Worm (Caenorhabditis elegans) whole organism, L1 larva: ENCODE data around the gene srw-68.
A peak's percentile ranks its signal among the peaks of the same experiment; 100 is the strongest.

Source experiments
- C04F5.9 ChIP-seq: sonication (generic microtip); optimal IDR thresholded peaks from 2 replicates; lab custom pipeline; 2016; ENCODE audit warnings: missing genetic modification characterization, missing compliant biosample characterization
- C34B4.2 ChIP-seq: sonication (generic microtip); optimal IDR thresholded peaks from 2 replicates; lab custom pipeline; 2017; ENCODE audit warnings: mild to moderate bottlenecking, missing genetic modification characterization, missing compliant biosample characterization
- F16B12.6 ChIP-seq: fragments of 150-350 bp; optimal IDR thresholded peaks from 2 replicates; lab custom pipeline; 2014; ENCODE audit warnings: missing biosample characterization, missing genetic modification characterization
- aha-1 ChIP-seq: fragments of 150-350 bp; optimal IDR thresholded peaks from 2 replicates; lab custom pipeline; 2014; ENCODE audit warnings: missing biosample characterization, missing genetic modification characterization
- alr-1 ChIP-seq: fragments of 200-800 bp; sonication (Bioruptor generic); optimal IDR thresholded peaks from 2 replicates; lab custom pipeline; 2018; ENCODE audit warnings: borderline replicate concordance, mild to moderate bottlenecking, missing genetic modification characterization, missing compliant biosample characterization
- aly-2 ChIP-seq: fragments of 150-350 bp; optimal IDR thresholded peaks from 2 replicates; lab custom pipeline; 2014; ENCODE audit warnings: missing biosample characterization, missing genetic modification characterization
- ama-1 ChIP-seq: fragments of 150-350 bp; optimal IDR thresholded peaks from 2 replicates; lab custom pipeline; 2014
- blmp-1 ChIP-seq: fragments of 150-350 bp; optimal IDR thresholded peaks from 2 replicates; lab custom pipeline; 2014; ENCODE audit warnings: missing biosample characterization, missing genetic modification characterization
- ceh-63 ChIP-seq: fragments of 200-800 bp; sonication (Bioruptor generic); optimal IDR thresholded peaks from 2 replicates; lab custom pipeline; 2018; ENCODE audit warnings: mild to moderate bottlenecking, missing genetic modification characterization, missing compliant biosample characterization
- ceh-82 ChIP-seq, 3 experiments: fragments of 150-350 bp in 1 of 3; sonication (generic microtip) in 2 of 3; optimal IDR thresholded peaks; 2 replicates each; lab custom pipeline; 2014 to 2017; ENCODE audit warnings: missing biosample characterization in 3 of 3, missing genetic modification characterization in 3 of 3
- ces-1 ChIP-seq: fragments of 150-350 bp; optimal IDR thresholded peaks from 2 replicates; lab custom pipeline; 2014; ENCODE audit warnings: missing biosample characterization, missing genetic modification reagents, missing genetic modification characterization
- dpl-1 ChIP-seq, 3 experiments: fragments of 150-350 bp in 2 of 3; sonication (generic microtip) in 1 of 3; optimal IDR thresholded peaks; 2 replicates each; lab custom pipeline; 2014 to 2017; ENCODE audit warnings: missing biosample characterization in 3 of 3, missing genetic modification characterization in 3 of 3, missing genetic modification reagents in 3 of 3
- efl-1 ChIP-seq, 4 experiments: fragments of 150-350 bp; optimal IDR thresholded peaks in 3 of 4; peaks in 1 of 4; 1 replicate in 1 of 4; 2 replicates in 3 of 4; lab custom pipeline; 2014; ENCODE audit warnings: missing biosample characterization in 2 of 4, missing genetic modification characterization in 2 of 4, missing genetic modification reagents in 2 of 4
- egl-27 ChIP-seq, 2 experiments: fragments of 150-350 bp in 1 of 2; sonication (generic microtip); optimal IDR thresholded peaks; 3 replicates each; lab custom pipeline; 2017 to 2018; ENCODE audit warnings: missing biosample characterization in 2 of 2, missing genetic modification characterization in 2 of 2, missing genetic modification reagents in 2 of 2
- elt-3 ChIP-seq, 6 experiments: fragments of 150-350 bp in 1 of 6; sonication (generic microtip); optimal IDR thresholded peaks; 2 replicates each; lab custom pipeline; 2017 to 2018; ENCODE audit warnings: missing biosample characterization in 6 of 6, missing genetic modification characterization in 6 of 6, inconsistent platforms in 1 of 6
- ets-5 ChIP-seq: fragments of 200-800 bp; sonication (Bioruptor generic); IDR thresholded peaks from 2 replicates; pipeline ENCODE4 v1.3.6; 2022; ENCODE audit warnings: missing genetic modification characterization, missing compliant biosample characterization
- fkh-10 ChIP-seq: sonication (generic microtip); optimal IDR thresholded peaks from 2 replicates; lab custom pipeline; 2017; ENCODE audit warnings: missing biosample characterization, missing genetic modification reagents, missing genetic modification characterization
- fkh-4 ChIP-seq: sonication (generic microtip); optimal IDR thresholded peaks from 2 replicates; lab custom pipeline; 2016; ENCODE audit warnings: missing compliant biosample characterization, missing genetic modification characterization, borderline replicate concordance
- fos-1 ChIP-seq: fragments of 150-350 bp; optimal IDR thresholded peaks from 2 replicates; lab custom pipeline; 2014; ENCODE audit warnings: missing biosample characterization, missing genetic modification characterization
- grh-1 ChIP-seq: fragments of 200-800 bp; sonication (Bioruptor generic); IDR thresholded peaks from 2 replicates; pipeline ENCODE4 v1.3.6; 2022; ENCODE audit warnings: missing genetic modification reagents, missing genetic modification characterization, missing compliant biosample characterization
- hlh-4 ChIP-seq: sonication (generic microtip); optimal IDR thresholded peaks from 2 replicates; lab custom pipeline; 2016; ENCODE audit warnings: mild to moderate bottlenecking, missing genetic modification characterization, missing compliant biosample characterization
- isw-1 ChIP-seq: fragments of 200-800 bp; sonication (Bioruptor generic); IDR thresholded peaks from 2 replicates; pipeline ENCODE4 v1.3.6; 2022; ENCODE audit warnings: missing genetic modification characterization, missing compliant biosample characterization
- jun-1 ChIP-seq: fragments of 150-350 bp; optimal IDR thresholded peaks from 2 replicates; lab custom pipeline; 2014; ENCODE audit warnings: missing biosample characterization, missing genetic modification reagents, missing genetic modification characterization
- lin-13 ChIP-seq: fragments of 150-350 bp; optimal IDR thresholded peaks from 2 replicates; lab custom pipeline; 2014; ENCODE audit warnings: missing biosample characterization, missing genetic modification reagents, missing genetic modification characterization
- lin-14 ChIP-seq: fragments of 200-800 bp; sonication (Bioruptor generic); optimal IDR thresholded peaks from 2 replicates; lab custom pipeline; 2018; ENCODE audit warnings: mild to moderate bottlenecking, missing genetic modification characterization, moderate library complexity, missing compliant biosample characterization
- lin-35 ChIP-seq, 2 experiments: fragments of 150-350 bp; optimal IDR thresholded peaks; 2 replicates each; lab custom pipeline; 2014; ENCODE audit warnings: missing biosample characterization in 2 of 2, missing genetic modification characterization in 2 of 2, missing genetic modification reagents in 2 of 2
- lin-39 ChIP-seq: fragments of 150-350 bp; optimal IDR thresholded peaks from 2 replicates; lab custom pipeline; 2014; ENCODE audit warnings: missing biosample characterization, missing genetic modification reagents, missing genetic modification characterization
- lsy-2 ChIP-seq, 2 experiments: fragments of 150-350 bp; optimal IDR thresholded peaks; 2 replicates each; lab custom pipeline; 2014; ENCODE audit warnings: missing biosample characterization in 2 of 2, missing genetic modification characterization in 2 of 2
- mab-9 ChIP-seq: fragments of 200-800 bp; sonication (Bioruptor generic); IDR thresholded peaks from 2 replicates; pipeline ENCODE4 v1.3.6; 2022; ENCODE audit warnings: missing genetic modification reagents, missing genetic modification characterization, missing compliant biosample characterization
- mdl-1 ChIP-seq, 2 experiments: fragments of 150-350 bp; optimal IDR thresholded peaks; 2 replicates each; lab custom pipeline; 2014 to 2017; ENCODE audit warnings: missing biosample characterization in 2 of 2, missing genetic modification characterization in 2 of 2, inconsistent platforms in 1 of 2
- mep-1 ChIP-seq: fragments of 150-350 bp; optimal IDR thresholded peaks from 2 replicates; lab custom pipeline; 2014; ENCODE audit warnings: missing biosample characterization, missing genetic modification characterization
- nhr-20 ChIP-seq: sonication (generic microtip); optimal IDR thresholded peaks from 2 replicates; lab custom pipeline; 2016; ENCODE audit warnings: mild to moderate bottlenecking, missing genetic modification characterization, missing compliant biosample characterization
- nhr-237 ChIP-seq: fragments of 150-350 bp; optimal IDR thresholded peaks from 2 replicates; lab custom pipeline; 2014; ENCODE audit warnings: missing biosample characterization, missing genetic modification characterization
- nhr-47 ChIP-seq: sonication (generic microtip); optimal IDR thresholded peaks from 2 replicates; lab custom pipeline; 2016; ENCODE audit warnings: mild to moderate bottlenecking, missing genetic modification characterization, moderate library complexity, missing compliant biosample characterization
- nhr-76 ChIP-seq: sonication (generic microtip); optimal IDR thresholded peaks from 2 replicates; lab custom pipeline; 2017; ENCODE audit warnings: missing biosample characterization, missing genetic modification characterization
- nhr-77 ChIP-seq: fragments of 150-350 bp; optimal IDR thresholded peaks from 2 replicates; lab custom pipeline; 2014; ENCODE audit warnings: missing biosample characterization, missing genetic modification characterization
- nhr-84 ChIP-seq: sonication (generic microtip); optimal IDR thresholded peaks from 2 replicates; lab custom pipeline; 2017; ENCODE audit warnings: missing biosample characterization, missing genetic modification characterization
- nhr-85 ChIP-seq: sonication (generic microtip); peaks from one replicate; lab custom pipeline; 2016; ENCODE audit warnings: missing genetic modification characterization, inconsistent platforms, missing compliant biosample characterization
- pax-3 ChIP-seq: fragments of 200-800 bp; sonication (Bioruptor generic); optimal IDR thresholded peaks from 2 replicates; lab custom pipeline; 2018; ENCODE audit warnings: mild to moderate bottlenecking, missing genetic modification characterization, moderate library complexity, missing compliant biosample characterization
- pqm-1 ChIP-seq: sonication (generic microtip); optimal IDR thresholded peaks from 3 replicates; lab custom pipeline; 2017; ENCODE audit warnings: missing biosample characterization, missing genetic modification characterization
- snu-23 ChIP-seq: sonication (generic microtip); optimal IDR thresholded peaks from 2 replicates; lab custom pipeline; 2016; ENCODE audit warnings: missing genetic modification characterization, missing compliant biosample characterization
- sup-37 ChIP-seq: fragments of 200-800 bp; sonication (Bioruptor generic); optimal IDR thresholded peaks from 2 replicates; lab custom pipeline; 2018; ENCODE audit warnings: mild to moderate bottlenecking, missing genetic modification characterization, missing compliant biosample characterization
- swsn-7 ChIP-seq: sonication (generic microtip); optimal IDR thresholded peaks from 2 replicates; lab custom pipeline; 2016; ENCODE audit warnings: missing genetic modification characterization, missing compliant biosample characterization
- tlp-1 ChIP-seq: fragments of 150-350 bp; optimal IDR thresholded peaks from 2 replicates; lab custom pipeline; 2014; ENCODE audit warnings: missing biosample characterization, missing genetic modification characterization
- unc-86 ChIP-seq: sonication (generic microtip); optimal IDR thresholded peaks from 2 replicates; lab custom pipeline; 2016; ENCODE audit warnings: missing genetic modification characterization, missing compliant biosample characterization
- unc-98 ChIP-seq: fragments of 200-800 bp; sonication (Bioruptor generic); IDR thresholded peaks from 2 replicates; pipeline ENCODE4 v1.3.6; 2022; ENCODE audit warnings: missing genetic modification characterization, missing compliant biosample characterization
- xbp-1 ChIP-seq: sonication (generic microtip); optimal IDR thresholded peaks from 2 replicates; lab custom pipeline; 2016; ENCODE audit warnings: missing genetic modification characterization, missing compliant biosample characterization
- ztf-4 ChIP-seq: fragments of 150-350 bp; optimal IDR thresholded peaks from 2 replicates; lab custom pipeline; 2014; ENCODE audit warnings: missing biosample characterization, missing genetic modification characterization

Gene srw-68

ce11 chrV:7417018-7417716, 9.3 kb downstream of the srw-68 start, which contains the start of gene srw-67:
Gene srw-67, plus strand, starts transcription at chrV:7417660.
- no peak for TF ChIP-seq nhr-85 (tag; lab: Kevin White, UChicago)
- no peak for TF ChIP-seq alr-1
- TF ChIP-seq pqm-1: no peak
- TF ChIP-seq elt-3 (tag; optimal IDR thresholded peaks at IDR 0.05; lab: Kevin White, UChicago): peak in 1 of 6 experiments; percentile 33
- TF ChIP-seq ceh-82 (tag; optimal IDR thresholded peaks at IDR 0.05; lab: Kevin White, UChicago): no peak
- no peak for TF ChIP-seq sup-37 (GFP tag; lab: Kevin White, UChicago)
- TF ChIP-seq lin-13: no peak
- TF ChIP-seq snu-23: no peak
- no peak for TF ChIP-seq ceh-63
- TF ChIP-seq nhr-47 (tag; lab: Kevin White, UChicago): no peak
- no peak for TF ChIP-seq hlh-4 (tag; lab: Kevin White, UChicago)
- no peak for TF ChIP-seq efl-1 (optimal IDR thresholded peaks at IDR 0.05; lab: Kevin White, UChicago)
- TF ChIP-seq efl-1 (GFP tag; optimal IDR thresholded peaks at IDR 0.05 in 1 of 2; lab: Kevin White, UChicago): peak in 1 of 2 experiments; percentile 41
- no peak for TF ChIP-seq egl-27 (tag; optimal IDR thresholded peaks at IDR 0.05; lab: Kevin White, UChicago)
- TF ChIP-seq ces-1 (GFP tag; lab: Kevin White, UChicago): no peak
- no peak for TF ChIP-seq tlp-1
- peak; percentile 14 for TF ChIP-seq blmp-1 (tag; lab: Kevin White, UChicago)
- TF ChIP-seq nhr-237 (tag; lab: Kevin White, UChicago): no peak
- TF ChIP-seq mep-1 (tag; lab: Kevin White, UChicago): no peak

ce11 chrV:7416569-7416968, 9.9 kb downstream of the srw-68 start:
- TF ChIP-seq dpl-1 (GFP tag; optimal IDR thresholded peaks at IDR 0.05; lab: Kevin White, UChicago) (no peak), lin-35 (GFP tag; optimal IDR thresholded peaks at IDR 0.05; lab: Kevin White, UChicago) (peak in 1 of 2 experiments; percentile 17)

ce11 chrV:7415780-7416428, 10.6 kb downstream of the srw-68 start, which contains the start of gene F18E3.13:
Gene F18E3.13, plus strand, starts transcription at chrV:7416164.
- TF ChIP-seq lin-14 (peak; percentile 71), mdl-1 (tag; optimal IDR thresholded peaks at IDR 0.05; lab: Kevin White, UChicago) (peak in 1 of 2 experiments; percentile 83), unc-98 (GFP tag; lab: Robert Waterston, UW) (no peak), xbp-1 (no peak), nhr-77 (tag; lab: Kevin White, UChicago) (no peak), nhr-84 (tag; lab: Kevin White, UChicago) (no peak), aha-1 (tag; lab: Kevin White, UChicago) (no peak), nhr-20 (tag; lab: Kevin White, UChicago) (peak; percentile 95), swsn-7 (tag; lab: Kevin White, UChicago) (no peak), ztf-4 (tag; lab: Kevin White, UChicago) (peak; percentile 50), jun-1 (tag; lab: Kevin White, UChicago) (peak; percentile 7), lin-39 (no peak), nhr-76 (no peak), mep-1 (tag; lab: Kevin White, UChicago) (no peak), F16B12.6 (tag; lab: Kevin White, UChicago) (no peak), ceh-63 (no peak), isw-1 (GFP tag; lab: Robert Waterston, UW) (no peak), fos-1 (tag; lab: Kevin White, UChicago) (no peak), snu-23 (peak; percentile 74), fkh-10 (GFP tag; lab: Kevin White, UChicago) (no peak), ceh-82 (tag; optimal IDR thresholded peaks at IDR 0.05; lab: Kevin White, UChicago) (no peak), C04F5.9 (tag; lab: Kevin White, UChicago) (no peak), ama-1 (lab: Kevin White, UChicago) (no peak), ets-5 (GFP tag; lab: Robert Waterston, UW) (no peak), egl-27 (tag; optimal IDR thresholded peaks at IDR 0.05; lab: Kevin White, UChicago) (no peak), pax-3 (tag; lab: Kevin White, UChicago) (no peak), fkh-4 (tag; lab: Kevin White, UChicago) (no peak), grh-1 (GFP tag; lab: Robert Waterston, UW) (peak; percentile 53; the same call in 1 of the 2 replicates), C34B4.2 (tag; lab: Kevin White, UChicago) (no peak), lsy-2 (tag; optimal IDR thresholded peaks at IDR 0.05; lab: Kevin White, UChicago) (no peak), unc-86 (tag; lab: Kevin White, UChicago) (no peak), aly-2 (tag; lab: Kevin White, UChicago) (no peak), mab-9 (no peak)
